Fruit fly (Drosophila melanogaster): ENCODE results near the gene eIF1A.

eIF1A gene

DNA sequence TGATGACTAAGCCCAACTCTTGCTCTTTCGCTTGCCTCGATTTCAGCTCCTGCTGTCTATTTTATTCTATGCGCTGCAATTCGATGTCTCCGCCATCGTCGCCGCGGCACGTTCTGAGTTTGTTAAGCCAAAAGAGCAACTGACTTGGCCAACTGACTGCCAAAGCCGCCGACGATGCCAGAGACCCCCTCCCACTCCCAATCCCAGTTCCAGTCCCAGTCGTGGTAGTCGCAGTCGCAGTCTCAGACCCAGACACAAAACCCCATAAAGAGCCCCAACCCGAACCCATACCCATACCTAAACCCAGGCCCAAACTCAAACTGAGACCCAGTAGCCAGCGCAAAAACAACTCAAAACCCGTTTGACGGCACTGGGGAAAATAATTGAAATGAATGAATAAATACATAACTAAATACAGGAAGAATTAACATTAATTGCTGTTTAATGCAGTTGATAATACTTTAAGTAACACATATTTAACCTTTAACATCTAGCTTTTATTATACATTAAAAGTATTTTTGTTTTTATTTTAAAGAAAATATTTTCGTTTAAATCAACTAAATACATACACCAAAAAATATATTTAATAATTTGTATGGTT lies 36.4 kb downstream of the eIF1A start (continued):
- TF ChIP-seq HHEX (GFP tag; optimal IDR thresholded peaks at IDR 0.05) (no peak), Spps (tag; optimal IDR thresholded peaks at IDR 0.05) (no peak), CG34422 (GFP tag; IDR thresholded peaks at IDR 0.05) (no peak), ewg (GFP tag; optimal IDR thresholded peaks at IDR 0.05) (no peak), CG13296 (GFP tag; optimal IDR thresholded peaks at IDR 0.05) (peak; percentile 18), CG5245 (GFP tag; optimal IDR thresholded peaks at IDR 0.05) (no peak), onecut (GFP tag; IDR thresholded peaks at IDR 0.05) (no peak), CG4282 (GFP tag; optimal IDR thresholded peaks at IDR 0.05) (no peak), CG11723 (GFP tag; optimal IDR thresholded peaks at IDR 0.05) (no peak), sob (GFP tag; IDR thresholded peaks at IDR 0.05) (0 out of 2 replicates have a peak, but pooled peaks have one; percentile 33), hkb (optimal IDR thresholded peaks at IDR 0.05) (no peak), hkb (GFP tag; IDR thresholded peaks at IDR 0.05) (no peak), Nf-YC (tag; optimal IDR thresholded peaks at IDR 0.05) (no peak), CG34376 (GFP tag; optimal IDR thresholded peaks at IDR 0.05) (no peak), CG4854 (GFP tag; optimal IDR thresholded peaks at IDR 0.05) (no peak), CG6254 (GFP tag; optimal IDR thresholded peaks at IDR 0.05) (no peak), CG32772 (GFP tag; IDR thresholded peaks at IDR 0.05) (no peak), CG11696 (GFP tag; IDR thresholded peaks at IDR 0.05) (0 out of 2 replicates have a peak, but pooled peaks have one; percentile 28), Dek (tag; optimal IDR thresholded peaks at IDR 0.05) (no peak), CkIIα-i1 (GFP tag; IDR thresholded peaks at IDR 0.05) (no peak), CG11093 (GFP tag; IDR thresholded peaks at IDR 0.05) (no peak), slou (GFP tag; optimal IDR thresholded peaks at IDR 0.05) (no peak), D (optimal IDR thresholded peaks at IDR 0.05) (no peak), D (GFP tag; optimal IDR thresholded peaks at IDR 0.05) (no peak), CG18476 (GFP tag; optimal IDR thresholded peaks at IDR 0.05) (no peak), ara (GFP tag; IDR thresholded peaks at IDR 0.05) (no peak), Hmr (GFP tag; optimal IDR thresholded peaks at IDR 0.05) (peak; percentile 23), lmd (GFP tag; IDR thresholded peaks at IDR 0.05) (no peak), CG9932 (GFP tag; IDR thresholded peaks at IDR 0.05) (peak; percentile 43; the same call in 1 of the 2 replicates), Sox102F (GFP tag; optimal IDR thresholded peaks at IDR 0.05) (no peak), wor (GFP tag; IDR thresholded peaks at IDR 0.05) (no peak), CG11085 (GFP tag; IDR thresholded peaks at IDR 0.05) (peak; percentile 10; the same call in 1 of the 2 replicates), Scr (GFP tag; IDR thresholded peaks at IDR 0.05; ENCODE audit: partially characterized antibody) (peak; percentile 25; the same call in 1 of the 2 replicates), CG42726 (GFP tag; IDR thresholded peaks at IDR 0.05; ENCODE audit: partially characterized antibody) (no peak), HLH54F (GFP tag; optimal IDR thresholded peaks at IDR 0.05) (no peak), CG30020 (tag; optimal IDR thresholded peaks at IDR 0.05) (peak; percentile 28), btn (GFP tag; optimal IDR thresholded peaks at IDR 0.05) (no peak), Ravus (GFP tag; IDR thresholded peaks at IDR 0.05) (no peak), exex (tag; optimal IDR thresholded peaks at IDR 0.05) (no peak), chn (GFP tag; optimal IDR thresholded peaks at IDR 0.05) (no peak), salm (tag; optimal IDR thresholded peaks at IDR 0.05) (no peak), ATbp (GFP tag; optimal IDR thresholded peaks at IDR 0.05) (no peak), CG8765 (GFP tag; IDR thresholded peaks at IDR 0.05) (no peak), sim (GFP tag; IDR thresholded peaks at IDR 0.05) (no peak), Dfd (GFP tag; optimal IDR thresholded peaks at IDR 0.05) (no peak), CG4730 (GFP tag; IDR thresholded peaks at IDR 0.05) (no peak), Rfx (GFP tag; IDR thresholded peaks at IDR 0.05) (peak; percentile 30; the same call in 1 of the 2 replicates), CG9797 (GFP tag; optimal IDR thresholded peaks at IDR 0.05) (no peak), bbx (GFP tag; IDR thresholded peaks at IDR 0.05; ENCODE audit: partially characterized antibody) (peak; percentile 16; the same call in 1 of the 2 replicates), chm (GFP tag; IDR thresholded peaks at IDR 0.05) (0 out of 2 replicates have a peak, but pooled peaks have one; percentile 44), da (GFP tag; optimal IDR thresholded peaks at IDR 0.05) (no peak)
